Fruit fly (Drosophila melanogaster) whole organism, wandering third instar larva: ENCODE results near the gene CG14147.

Experiments
- Abd-B ChIP-seq: fragments of >200 bp; optimal IDR thresholded peaks from 2 replicates; lab custom pipeline; 2017; ENCODE audit warnings: missing biosample characterization, missing genetic modification characterization
- CG32264 ChIP-seq: fragments of 200-800 bp; sonication (Bioruptor generic); optimal IDR thresholded peaks from 2 replicates; lab custom pipeline; 2016; ENCODE audit warnings: missing biosample characterization, missing genetic modification characterization
- CG9705 ChIP-seq: fragments of 200-800 bp; sonication (Bioruptor generic); optimal IDR thresholded peaks from 2 replicates; lab custom pipeline; 2018; ENCODE audit warnings: missing biosample characterization, mild to moderate bottlenecking, missing genetic modification characterization
- CrebA ChIP-seq: fragments of 200-800 bp; sonication (Bioruptor generic); optimal IDR thresholded peaks from 2 replicates; lab custom pipeline; 2016; ENCODE audit warnings: missing biosample characterization, mild to moderate bottlenecking, missing genetic modification characterization, borderline replicate concordance
- Dfd ChIP-seq: fragments of >200 bp; optimal IDR thresholded peaks from 2 replicates; lab custom pipeline; 2017; ENCODE audit warnings: missing biosample characterization, missing genetic modification characterization
- Dif ChIP-seq: fragments of 200-275, 200-300 bp; sonication (Bioruptor generic); optimal IDR thresholded peaks from 2 replicates; lab custom pipeline; 2018; ENCODE audit warnings: missing biosample characterization, missing genetic modification characterization; ENCODE audit not compliant: partially characterized antibody
- GATAd ChIP-seq: sonication (Bioruptor generic); optimal IDR thresholded peaks from 2 replicates; lab custom pipeline; 2016; ENCODE audit warnings: missing biosample characterization, missing genetic modification characterization
- HLH106 ChIP-seq: fragments of 200-800 bp; optimal IDR thresholded peaks from 3 replicates; lab custom pipeline; 2019; ENCODE audit warnings: missing biosample characterization, mild to moderate bottlenecking, missing genetic modification characterization, moderate library complexity
- Hnf4 ChIP-seq: fragments of 200-800 bp; sonication (Bioruptor generic); optimal IDR thresholded peaks from 2 replicates; lab custom pipeline; 2016; ENCODE audit warnings: missing biosample characterization, mild to moderate bottlenecking, missing genetic modification characterization
- Hr78 ChIP-seq: fragments of >200 bp; optimal IDR thresholded peaks from 2 replicates; lab custom pipeline; 2017; ENCODE audit warnings: missing biosample characterization, missing genetic modification characterization
- Jra ChIP-seq: sonication (Bioruptor generic); optimal IDR thresholded peaks from 2 replicates; lab custom pipeline; 2016; ENCODE audit warnings: missing biosample characterization, missing genetic modification characterization
- Myc ChIP-seq: fragments of >200 bp; optimal IDR thresholded peaks from 2 replicates; lab custom pipeline; 2017
- OdsH ChIP-seq: fragments of 200-800 bp; sonication (Bioruptor generic); optimal IDR thresholded peaks from 2 replicates; lab custom pipeline; 2016; ENCODE audit warnings: missing biosample characterization, mild to moderate bottlenecking, missing genetic modification characterization
- Rel ChIP-seq, 2 experiments: fragments of 200-800 bp; sonication (Bioruptor generic) in 1 of 2; optimal IDR thresholded peaks; 2 replicates in 1 of 2; 3 replicates in 1 of 2; lab custom pipeline; 2016 to 2019; ENCODE audit warnings: mild to moderate bottlenecking in 2 of 2, missing biosample characterization in 2 of 2, missing genetic modification characterization in 2 of 2, moderate library complexity in 1 of 2
- Sp1 ChIP-seq: fragments of 200-800 bp; sonication (Bioruptor generic); optimal IDR thresholded peaks from 3 replicates; lab custom pipeline; 2019; ENCODE audit warnings: missing biosample characterization, mild to moderate bottlenecking, missing genetic modification characterization, moderate library complexity
- Vsx2 ChIP-seq: fragments of 200-300, 225-300 bp; sonication (Bioruptor generic); optimal IDR thresholded peaks from 2 replicates; lab custom pipeline; 2018; ENCODE audit warnings: missing biosample characterization, missing genetic modification characterization; ENCODE audit not compliant: partially characterized antibody
- brk ChIP-seq: fragments of 200-800 bp; sonication (Bioruptor generic); optimal IDR thresholded peaks from 2 replicates; lab custom pipeline; 2016; ENCODE audit warnings: missing biosample characterization, mild to moderate bottlenecking, missing genetic modification characterization
- dmrt93B ChIP-seq: fragments of 200-800 bp; sonication (Bioruptor generic); optimal IDR thresholded peaks from 2 replicates; lab custom pipeline; 2018; ENCODE audit warnings: missing biosample characterization, mild to moderate bottlenecking, missing genetic modification characterization
- dsf ChIP-seq: sonication (Bioruptor generic); optimal IDR thresholded peaks from 2 replicates; lab custom pipeline; 2016; ENCODE audit warnings: missing biosample characterization, missing genetic modification characterization, borderline replicate concordance
- foxo ChIP-seq, 2 experiments: fragments of 200-800 bp; sonication (Bioruptor generic); optimal IDR thresholded peaks; 2 replicates in 1 of 2; 3 replicates in 1 of 2; lab custom pipeline; 2016 to 2017; ENCODE audit warnings: missing biosample characterization in 2 of 2, missing genetic modification characterization in 2 of 2
- fru ChIP-seq: fragments of 200-800 bp; sonication (Bioruptor generic); optimal IDR thresholded peaks from 3 replicates; lab custom pipeline; 2016; ENCODE audit warnings: missing biosample characterization, mild to moderate bottlenecking, missing genetic modification characterization
- h ChIP-seq: fragments of 200-800 bp; sonication (Bioruptor generic); optimal IDR thresholded peaks from 3 replicates; lab custom pipeline; 2016; ENCODE audit warnings: missing biosample characterization, mild to moderate bottlenecking, missing genetic modification characterization
- jim ChIP-seq: fragments of 175-275, 200-325 bp; sonication (Bioruptor generic); optimal IDR thresholded peaks from 2 replicates; lab custom pipeline; 2016; ENCODE audit warnings: missing biosample characterization, mild to moderate bottlenecking, missing genetic modification characterization
- lola ChIP-seq: fragments of >200 bp; optimal IDR thresholded peaks from 2 replicates; lab custom pipeline; 2017; ENCODE audit warnings: missing biosample characterization, missing genetic modification characterization
- pan ChIP-seq: fragments of >200 bp; optimal IDR thresholded peaks from 2 replicates; lab custom pipeline; 2017
- psq ChIP-seq: fragments of 200-800 bp; sonication (Bioruptor generic); optimal IDR thresholded peaks from 3 replicates; lab custom pipeline; 2017; ENCODE audit warnings: missing biosample characterization, mild to moderate bottlenecking, missing genetic modification characterization, moderate library complexity
- sage ChIP-seq: fragments of 200-800 bp; sonication (Bioruptor generic); optimal IDR thresholded peaks from 2 replicates; lab custom pipeline; 2016; ENCODE audit warnings: missing biosample characterization, mild to moderate bottlenecking, missing genetic modification characterization
- tai ChIP-seq: sonication (Bioruptor generic); optimal IDR thresholded peaks from 2 replicates; lab custom pipeline; 2016; ENCODE audit warnings: missing biosample characterization, missing genetic modification characterization
- usp ChIP-seq: fragments of >200 bp; optimal IDR thresholded peaks from 2 replicates; lab custom pipeline; 2017; ENCODE audit warnings: missing biosample characterization, missing genetic modification characterization
- woc ChIP-seq: sonication (Bioruptor generic); optimal IDR thresholded peaks from 2 replicates; lab custom pipeline; 2016; ENCODE audit warnings: missing biosample characterization, mild to moderate bottlenecking, missing genetic modification characterization

Gene CG14147

DNA sequence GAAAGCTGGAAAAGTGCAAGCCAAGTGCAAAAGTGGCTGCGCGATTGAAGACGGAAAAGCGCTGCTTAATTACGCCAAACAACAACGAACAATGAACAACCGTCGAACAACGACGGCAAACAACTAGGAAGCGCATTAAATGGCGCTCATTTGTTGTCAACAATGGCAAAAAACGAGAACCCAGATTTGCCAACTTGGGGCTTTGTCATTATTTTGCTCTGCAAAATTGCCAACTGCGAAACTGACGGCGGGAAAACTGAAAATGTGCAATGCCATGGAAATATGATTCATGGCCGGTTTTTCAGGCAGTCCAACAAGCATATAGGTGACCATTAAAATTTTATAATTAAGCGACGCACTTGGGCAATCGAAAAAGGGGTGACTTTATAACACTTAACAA lies 16.1 kb downstream of the CG14147 start:
- TF ChIP-seq lola, result no peak
- no peak for TF ChIP-seq usp
- no peak for TF ChIP-seq tai
- no peak for TF ChIP-seq dsf (GFP tag; lab: Kevin White, UChicago)
- TF ChIP-seq sage (GFP tag; lab: Kevin White, UChicago), result no peak
- no peak for TF ChIP-seq pan (lab: Kevin White, UChicago)
- no peak for TF ChIP-seq psq
- TF ChIP-seq Jra (GFP tag; lab: Kevin White, UChicago), result no peak
- no peak for TF ChIP-seq GATAd (GFP tag; lab: Kevin White, UChicago)
- no peak for TF ChIP-seq CG9705 (GFP tag; lab: Kevin White, UChicago)

DNA sequence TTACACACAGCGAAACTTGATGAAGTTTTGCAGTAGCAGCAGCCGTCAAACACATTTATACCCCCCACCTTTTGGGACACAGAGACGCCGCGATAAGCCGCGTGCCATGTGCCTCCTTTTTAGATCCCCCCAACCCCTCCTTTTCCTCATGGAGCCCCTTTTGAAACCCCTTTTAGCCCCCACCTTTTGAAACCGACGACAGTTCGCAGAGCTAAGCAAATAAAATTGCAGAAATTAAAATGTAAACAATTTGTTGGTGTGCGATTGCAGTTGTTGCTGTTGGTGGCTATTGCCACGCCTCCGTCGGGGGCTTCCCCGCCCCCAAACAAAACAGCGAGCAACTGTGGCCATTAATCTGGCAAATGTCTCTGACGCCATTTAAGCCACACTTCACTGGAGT lies 16.9 kb downstream of the CG14147 start:
- TF ChIP-seq Hr78 (GFP tag; lab: Kevin White, UChicago) (no peak), Dif (GFP tag; lab: Kevin White, UChicago) (no peak), Abd-B (GFP tag; lab: Kevin White, UChicago) (no peak), OdsH (GFP tag; lab: Kevin White, UChicago) (no peak), fru (GFP tag; lab: Kevin White, UChicago) (no peak), CG32264 (GFP tag; lab: Kevin White, UChicago) (no peak), pan (lab: Kevin White, UChicago) (no peak), jim (no peak), h (GFP tag; lab: Kevin White, UChicago) (no peak), Myc (lab: Kevin White, UChicago) (no peak), dsf (GFP tag; lab: Kevin White, UChicago) (no peak), dmrt93B (GFP tag; lab: Kevin White, UChicago) (no peak), HLH106 (tag; lab: Kevin White, UChicago) (no peak), Vsx2 (GFP tag; lab: Kevin White, UChicago) (no peak)

DNA sequence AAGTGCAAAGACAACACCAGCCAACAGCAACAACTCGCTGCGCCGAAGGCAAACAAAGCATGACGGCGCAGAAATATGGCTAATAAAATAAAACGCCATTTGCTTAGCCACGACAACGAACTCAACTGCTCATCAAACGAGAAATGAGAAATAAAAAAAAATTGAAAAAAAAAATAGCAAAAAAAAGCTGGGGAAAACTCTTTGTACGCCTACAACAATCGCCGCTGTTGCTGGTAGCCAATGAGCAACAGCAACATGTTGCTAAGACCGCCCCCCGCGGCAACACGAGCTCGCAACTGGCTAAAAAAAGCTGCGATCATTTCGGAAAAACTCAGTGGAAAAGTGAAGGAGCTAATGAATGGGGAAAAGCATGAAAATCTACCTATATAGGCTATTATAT lies 17.4 kb downstream of the CG14147 start:
- no peak for TF ChIP-seq woc (GFP tag; lab: Kevin White, UChicago)
- TF ChIP-seq brk, result no peak
- TF ChIP-seq, all 38 proteins: peak for 0

DNA sequence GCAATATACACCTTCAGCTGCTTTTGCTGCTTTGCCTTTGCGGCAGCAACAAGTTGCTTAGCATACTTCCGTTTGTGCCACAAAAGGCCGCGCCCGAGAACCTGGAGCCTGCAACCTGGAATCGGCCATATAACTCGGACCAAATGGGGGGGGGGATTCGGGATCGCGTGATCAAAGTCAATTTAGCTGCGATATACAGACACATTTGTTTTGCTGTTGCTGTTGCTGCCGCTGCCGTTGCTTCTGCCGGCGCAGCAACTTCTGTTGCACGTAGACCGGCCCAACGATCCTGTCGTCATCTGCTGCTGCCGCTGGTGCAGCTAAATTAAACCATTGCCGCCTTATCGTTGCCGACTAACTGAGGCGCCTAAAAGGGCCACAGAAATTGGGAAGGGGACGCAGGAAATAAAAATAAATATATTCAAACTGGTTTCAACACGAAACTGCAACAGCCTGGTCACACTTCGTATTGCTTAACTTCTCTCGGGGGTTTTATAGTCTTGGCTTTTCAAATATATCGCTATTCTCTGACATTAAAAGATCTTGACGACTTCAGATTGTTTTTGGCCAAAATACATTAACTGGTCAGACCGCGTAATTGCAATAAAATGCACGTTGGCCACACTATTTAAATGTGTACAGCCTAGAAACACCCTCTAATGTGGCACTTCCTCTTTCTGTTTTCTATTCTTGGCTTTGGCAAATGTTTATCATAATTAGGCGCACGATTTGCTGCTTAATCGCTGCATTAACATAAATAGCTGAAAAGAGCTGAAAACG lies 19.0 kb downstream of the CG14147 start:
- TF ChIP-seq Dfd (GFP tag; lab: Kevin White, UChicago) (no peak), Sp1 (GFP tag; lab: Kevin White, UChicago) (no peak), Vsx2 (GFP tag; lab: Kevin White, UChicago) (no peak), foxo (GFP tag; optimal IDR thresholded peaks at IDR 0.05; lab: Kevin White, UChicago) (no peak), Rel (GFP tag; optimal IDR thresholded peaks at IDR 0.05; lab: Kevin White, UChicago) (no peak), Rel (tag; optimal IDR thresholded peaks at IDR 0.05; lab: Kevin White, UChicago) (no peak), CrebA (GFP tag; lab: Kevin White, UChicago) (no peak), h (GFP tag; lab: Kevin White, UChicago) (no peak), pan (lab: Kevin White, UChicago) (no peak), lola (no peak), Hnf4 (GFP tag; lab: Kevin White, UChicago) (no peak), sage (GFP tag; lab: Kevin White, UChicago) (no peak), HLH106 (tag; lab: Kevin White, UChicago) (no peak)

DNA sequence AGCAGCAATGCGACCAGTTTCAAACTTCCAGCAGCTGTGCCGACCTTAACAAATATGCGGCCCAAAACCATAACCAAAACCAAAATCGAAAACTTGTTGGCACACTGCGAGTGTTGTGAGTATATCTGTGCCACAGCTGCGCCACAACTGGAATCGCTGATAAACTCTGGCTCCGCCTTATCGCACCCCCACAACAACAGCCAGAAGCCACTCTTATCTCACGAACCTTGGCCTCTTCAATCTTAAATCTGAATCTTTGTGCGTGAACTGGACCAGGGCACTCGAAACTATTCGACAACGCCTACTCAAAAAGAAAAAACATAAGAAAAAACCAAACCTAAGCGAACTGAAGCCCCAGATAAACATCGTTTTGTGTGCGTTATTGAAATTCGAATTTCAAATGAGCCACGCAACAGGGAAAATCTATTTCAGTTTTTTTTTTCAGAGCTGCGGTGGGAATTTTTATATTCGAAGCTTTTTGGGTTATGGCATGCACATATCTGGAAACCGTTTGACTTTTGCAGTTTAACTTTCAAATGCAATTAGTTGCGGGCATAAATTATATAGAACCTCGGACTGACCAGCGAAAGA lies 24.9 kb downstream of the CG14147 start:
- TF ChIP-seq GATAd (GFP tag; lab: Kevin White, UChicago) (no peak), woc (GFP tag; lab: Kevin White, UChicago) (no peak), Hnf4 (GFP tag; lab: Kevin White, UChicago) (no peak), Dif (GFP tag; lab: Kevin White, UChicago) (no peak), Vsx2 (GFP tag; lab: Kevin White, UChicago) (no peak), Sp1 (GFP tag; lab: Kevin White, UChicago) (no peak), HLH106 (tag; lab: Kevin White, UChicago) (no peak)
